Worm (Caenorhabditis elegans): ENCODE results near the gene ins-1.

- TF ChIP-seq cey-2 (tag; optimal IDR thresholded peaks at IDR 0.05; ENCODE audit: borderline replicate concordance, insufficient read depth) (no peak), unc-62 (GFP tag; optimal IDR thresholded peaks at IDR 0.05 in 1 of 2) (no peak), unc-62 (tag; optimal IDR thresholded peaks at IDR 0.05) (no peak), aly-2 (tag; optimal IDR thresholded peaks at IDR 0.05) (no peak)
Observed at ce11 chrIV:10436401-10436800, at the start of gene ins-1.

Measured in whole organism, L4 larva.